Fruit fly (Drosophila melanogaster): Measurements from ENCODE around the gene vig2.
A peak's percentile ranks its signal among the peaks of the same experiment; 100 is the strongest.

dm6 chr3R:25122736-25123211 lies 399 bp upstream of the vig2 start, which contains the start of the genes CG31510 and TTLL5:
- no peak for TF ChIP-seq pan (optimal IDR thresholded peaks at IDR 0.05)
- peak; percentile 30 for TF ChIP-seq lola (GFP tag; optimal IDR thresholded peaks at IDR 0.05)
- no peak for TF ChIP-seq dmrt93B (GFP tag; optimal IDR thresholded peaks at IDR 0.05)
- TF ChIP-seq Dfd (GFP tag; optimal IDR thresholded peaks at IDR 0.05) = no peak
- TF ChIP-seq Myc (optimal IDR thresholded peaks at IDR 0.05) = peak; percentile 25
- no peak for TF ChIP-seq Jra (GFP tag; optimal IDR thresholded peaks at IDR 0.05)
- no peak for TF ChIP-seq psq (GFP tag; optimal IDR thresholded peaks at IDR 0.05)
- no peak for TF ChIP-seq CG9705 (GFP tag; optimal IDR thresholded peaks at IDR 0.05)
- no peak for TF ChIP-seq rgr (GFP tag; optimal IDR thresholded peaks at IDR 0.05)
- peak; percentile 42 for TF ChIP-seq woc (GFP tag; optimal IDR thresholded peaks at IDR 0.05)
